Worm (Caenorhabditis elegans) whole organism, mixed stage, embryonic: Measurements from ENCODE around the gene D2024.18.

ENCODE experiments used
- blmp-1 ChIP-seq: fragments of 150-350 bp; optimal IDR thresholded peaks from 2 replicates; lab custom pipeline; 2014; ENCODE audit warnings: missing biosample characterization, missing genetic modification characterization
- ceh-43 ChIP-seq: fragments of 200-800 bp; sonication (Bioruptor generic); optimal IDR thresholded peaks from 2 replicates; lab custom pipeline; 2018; ENCODE audit warnings: mild to moderate bottlenecking, missing genetic modification characterization, moderate library complexity, missing compliant biosample characterization
- elt-1 ChIP-seq: sonication (generic microtip); optimal IDR thresholded peaks from 2 replicates; lab custom pipeline; 2017; ENCODE audit warnings: missing genetic modification characterization, mild to moderate bottlenecking, missing compliant biosample characterization, antibody characterized with exemption, moderate library complexity, borderline replicate concordance; ENCODE audit not compliant: insufficient read depth
- elt-3 ChIP-seq: fragments of 150-350 bp; optimal IDR thresholded peaks from 2 replicates; lab custom pipeline; 2014; ENCODE audit warnings: missing biosample characterization, missing genetic modification characterization
- lin-13 ChIP-seq: fragments of 150-350 bp; optimal IDR thresholded peaks from 2 replicates; lab custom pipeline; 2014; ENCODE audit warnings: missing biosample characterization, missing genetic modification characterization
- mep-1 ChIP-seq: fragments of 150-350 bp; optimal IDR thresholded peaks from 2 replicates; lab custom pipeline; 2017; ENCODE audit warnings: missing biosample characterization, missing genetic modification reagents, missing genetic modification characterization, inconsistent platforms
- nhr-237 ChIP-seq: fragments of 150-350 bp; optimal IDR thresholded peaks from 2 replicates; lab custom pipeline; 2014; ENCODE audit warnings: missing biosample characterization, missing genetic modification characterization
- nhr-28 ChIP-seq: fragments of 150-350 bp; optimal IDR thresholded peaks from 2 replicates; lab custom pipeline; 2014; ENCODE audit warnings: missing biosample characterization, missing genetic modification characterization
- nhr-76 ChIP-seq: sonication (generic microtip); optimal IDR thresholded peaks from 2 replicates; lab custom pipeline; 2017; ENCODE audit warnings: missing biosample characterization, missing genetic modification characterization
- pha-4 ChIP-seq: fragments of 150-350 bp; optimal IDR thresholded peaks from 2 replicates; lab custom pipeline; 2018; ENCODE audit warnings: missing biosample characterization, missing genetic modification reagents, missing genetic modification characterization
- snpc-4 ChIP-seq: fragments of 150-350 bp; optimal IDR thresholded peaks from 2 replicates; lab custom pipeline; 2014; ENCODE audit warnings: missing biosample characterization, missing genetic modification characterization
- tbx-8 ChIP-seq: fragments of 200-800 bp; sonication (Bioruptor generic); optimal IDR thresholded peaks from 2 replicates; lab custom pipeline; 2018; ENCODE audit warnings: mild to moderate bottlenecking, missing genetic modification characterization, moderate library complexity, missing compliant biosample characterization
- unc-62 ChIP-seq: fragments of 150-350 bp; optimal IDR thresholded peaks from 2 replicates; lab custom pipeline; 2014; ENCODE audit warnings: missing biosample characterization, missing genetic modification reagents, missing genetic modification characterization
- ztf-11 ChIP-seq: fragments of 150-350 bp; optimal IDR thresholded peaks from 2 replicates; lab custom pipeline; 2014; ENCODE audit warnings: missing biosample characterization, missing genetic modification characterization

DNA sequence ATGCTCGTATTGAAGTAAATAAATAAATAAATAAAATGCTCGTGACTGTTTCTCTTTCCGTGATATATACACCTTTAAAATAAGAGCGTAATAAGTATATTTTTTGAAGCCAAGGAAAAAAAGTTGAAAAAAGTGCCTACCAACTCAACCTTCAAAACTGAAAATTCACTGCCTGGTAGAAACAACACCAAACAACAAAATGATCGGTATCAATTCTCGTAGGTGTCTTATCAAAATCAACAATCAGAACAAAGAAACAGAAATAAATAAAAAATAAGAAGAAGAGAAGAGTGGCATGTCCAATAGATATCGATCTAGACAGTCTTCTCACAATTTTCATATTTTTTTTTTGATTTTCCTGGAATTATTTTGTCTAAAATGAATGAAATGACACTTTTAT, 6.3 kb upstream of the D2024.18 start, which contains the start of gene afmd-1:
- TF ChIP-seq nhr-237 (tag; lab: Kevin White, UChicago) = no peak
- TF ChIP-seq elt-3 = no peak
- no peak for TF ChIP-seq blmp-1
- no peak for TF ChIP-seq tbx-8 (GFP tag; lab: Kevin White, UChicago)
- TF ChIP-seq ztf-11 = no peak
- TF ChIP-seq nhr-28 (tag; lab: Kevin White, UChicago) = no peak
- no peak for TF ChIP-seq mep-1
- TF ChIP-seq ceh-43 (GFP tag; lab: Kevin White, UChicago) = no peak
- TF ChIP-seq unc-62 (GFP tag; lab: Kevin White, UChicago) = no peak
- TF ChIP-seq pha-4 (tag; lab: Kevin White, UChicago) = no peak
- no peak for TF ChIP-seq lin-13 (tag; lab: Kevin White, UChicago)
- no peak for TF ChIP-seq snpc-4 (tag; lab: Kevin White, UChicago)
- TF ChIP-seq nhr-76 (tag; lab: Kevin White, UChicago) = no peak
- TF ChIP-seq elt-1 (tag; lab: Kevin White, UChicago) = no peak
